Worm (Caenorhabditis elegans): Measurements from ENCODE around the gene abcf-1.

The abcf-1 gene

ce11 chrV:12743778-12744502 is 19.2 kb downstream of the abcf-1 start (continued):
- TF ChIP-seq bed-2 (GFP tag; IDR thresholded peaks at IDR 0.05) (no peak), F49E8.2 (tag; optimal IDR thresholded peaks at IDR 0.05; ENCODE audit: insufficient read depth) (no peak), unc-130 (GFP tag; optimal IDR thresholded peaks at IDR 0.05) (no peak), ztf-28 (GFP tag; IDR thresholded peaks at IDR 0.05) (no peak), F55B11.4 (tag; optimal IDR thresholded peaks at IDR 0.05; ENCODE audit: borderline replicate concordance, insufficient read depth) (no peak), F33H1.4 (GFP tag; IDR thresholded peaks at IDR 0.05) (no peak), athp-1 (tag; optimal IDR thresholded peaks at IDR 0.05) (no peak), egl-18 (GFP tag; IDR thresholded peaks at IDR 0.05) (no peak), ztf-25 (GFP tag; IDR thresholded peaks at IDR 0.05) (no peak), nhr-179 (tag; optimal IDR thresholded peaks at IDR 0.05) (no peak), ceh-40 (GFP tag; IDR thresholded peaks at IDR 0.05) (no peak), ama-1 (optimal IDR thresholded peaks at IDR 0.05) (no peak), ama-1 (GFP tag; optimal IDR thresholded peaks at IDR 0.05) (no peak), C17E4.6 (GFP tag; IDR thresholded peaks at IDR 0.05) (no peak), xnd-1 (tag; optimal IDR thresholded peaks at IDR 0.05) (no peak), nfya-2 (GFP tag; IDR thresholded peaks at IDR 0.05) (no peak), tbp1 (GFP tag; optimal IDR thresholded peaks at IDR 0.05) (no peak)

- TF ChIP-seq nhr-80 (tag; optimal IDR thresholded peaks at IDR 0.05) (peak; percentile 94), ztf-18 (tag; optimal IDR thresholded peaks at IDR 0.05) (no peak), ZK185.1 (tag; optimal IDR thresholded peaks at IDR 0.05; ENCODE audit: poor library complexity, severe bottlenecking) (no peak), F23B12.7 (tag; optimal IDR thresholded peaks at IDR 0.05; ENCODE audit: insufficient read depth) (no peak), ceh-40 (GFP tag; IDR thresholded peaks at IDR 0.05) (no peak), egrh-3 (GFP tag; IDR thresholded peaks at IDR 0.05) (no peak), lin-40 (tag; optimal IDR thresholded peaks at IDR 0.05) (no peak), F10E7.11 (tag; optimal IDR thresholded peaks at IDR 0.05) (no peak), let-526 (GFP tag; IDR thresholded peaks at IDR 0.05) (no peak)
Observed at ce11 chrV:12741684-12742083, 21.5 kb downstream of the abcf-1 start, which contains the start of gene hrg-7. TSS of gene hrg-7 (plus strand) at chrV:12742041.

ce11 chrV:12736166-12736753 is 26.9 kb downstream of the abcf-1 start, which contains the start of gene cky-1:
TSS of gene cky-1 (plus strand) at chrV:12736703.
- no peak for TF ChIP-seq ztf-25 (GFP tag; IDR thresholded peaks at IDR 0.05)
- no peak for TF ChIP-seq bed-1 (GFP tag; IDR thresholded peaks at IDR 0.05)
- no peak for TF ChIP-seq nfya-1 (tag; optimal IDR thresholded peaks at IDR 0.05; ENCODE audit: borderline replicate concordance, insufficient read depth)
- TF ChIP-seq F57C9.4 (tag; optimal IDR thresholded peaks at IDR 0.05), result no peak
- TF ChIP-seq ccch-3 (GFP tag; optimal IDR thresholded peaks at IDR 0.05), result no peak
- TF ChIP-seq dpff-1 (tag; optimal IDR thresholded peaks at IDR 0.05), result no peak
- TF ChIP-seq ceh-27 (GFP tag; optimal IDR thresholded peaks at IDR 0.05), result no peak
- no peak for TF ChIP-seq mel-28 (tag; optimal IDR thresholded peaks at IDR 0.05; ENCODE audit: borderline replicate concordance)
- no peak for TF ChIP-seq C17E4.6 (GFP tag; IDR thresholded peaks at IDR 0.05)
- TF ChIP-seq repo-1 (tag; optimal IDR thresholded peaks at IDR 0.05), result no peak
- no peak for TF ChIP-seq F37B4.10 (GFP tag; IDR thresholded peaks at IDR 0.05)
- no peak for TF ChIP-seq lin-35 (GFP tag; optimal IDR thresholded peaks at IDR 0.05)
- no peak for TF ChIP-seq pha-4 (tag; optimal IDR thresholded peaks at IDR 0.05)
- TF ChIP-seq gei-17 (GFP tag; optimal IDR thresholded peaks at IDR 0.05), result no peak
- TF ChIP-seq F55B11.4 (tag; optimal IDR thresholded peaks at IDR 0.05; ENCODE audit: borderline replicate concordance, insufficient read depth), result no peak
- no peak for TF ChIP-seq mes-4 (tag; optimal IDR thresholded peaks at IDR 0.05)
- TF ChIP-seq lir-1 (GFP tag; conservative IDR thresholded peaks at IDR 0.05), result no peak
